Fruit fly (Drosophila melanogaster): Measurements from ENCODE around the gene CG5800.

Gene CG5800

dm6 chrX:17682745-17683505 lies 46.8 kb downstream of the CG5800 start (continued):
- TF ChIP-seq CG13894 (tag; optimal IDR thresholded peaks at IDR 0.05): no peak
- no peak for TF ChIP-seq CG12769 (tag; optimal IDR thresholded peaks at IDR 0.05)
- TF ChIP-seq CG14014 (GFP tag; IDR thresholded peaks at IDR 0.05): peak; percentile 78
- peak; percentile 41 for TF ChIP-seq CG12659 (GFP tag; optimal IDR thresholded peaks at IDR 0.05)
- peak; percentile 77 for TF ChIP-seq CG1024 (GFP tag; IDR thresholded peaks at IDR 0.05)
- no peak for TF ChIP-seq p53 (GFP tag; optimal IDR thresholded peaks at IDR 0.05)
- no peak for TF ChIP-seq CG31388 (GFP tag; optimal IDR thresholded peaks at IDR 0.05)
- TF ChIP-seq Camta (GFP tag; optimal IDR thresholded peaks at IDR 0.05): peak; percentile 26
- peak; percentile 83 for TF ChIP-seq CG17359 (tag; optimal IDR thresholded peaks at IDR 0.05)
- TF ChIP-seq ac (GFP tag; optimal IDR thresholded peaks at IDR 0.05): no peak
- peak; percentile 21 for TF ChIP-seq org-1 (GFP tag; optimal IDR thresholded peaks at IDR 0.05)
- TF ChIP-seq bcd (GFP tag; optimal IDR thresholded peaks at IDR 0.05): peak; percentile 40
- TF ChIP-seq CG43689 (GFP tag; IDR thresholded peaks at IDR 0.05): peak; percentile 63
- peak; percentile 82 for TF ChIP-seq ara (GFP tag; IDR thresholded peaks at IDR 0.05)
- peak; percentile 49 for TF ChIP-seq chn (GFP tag; optimal IDR thresholded peaks at IDR 0.05)
- TF ChIP-seq gcm (GFP tag; optimal IDR thresholded peaks at IDR 0.05): peak; percentile 19
- peak; percentile 49 for TF ChIP-seq tin (GFP tag; optimal IDR thresholded peaks at IDR 0.05)
- peak; percentile 29 for TF ChIP-seq CG8924 (tag; optimal IDR thresholded peaks at IDR 0.05)
- no peak for TF ChIP-seq wek (GFP tag; optimal IDR thresholded peaks at IDR 0.05)
- TF ChIP-seq CG17328 (GFP tag; IDR thresholded peaks at IDR 0.05): peak; percentile 87
- TF ChIP-seq Poxn (GFP tag; IDR thresholded peaks at IDR 0.05): no peak
- TF ChIP-seq klu (GFP tag; IDR thresholded peaks at IDR 0.05): peak; percentile 50; the same call in 1 of the 2 replicates
- no peak for TF ChIP-seq CG1647 (GFP tag; optimal IDR thresholded peaks at IDR 0.05)
- TF ChIP-seq dmrt99B (tag; optimal IDR thresholded peaks at IDR 0.05): peak; percentile 83
- TF ChIP-seq Sry-δ (GFP tag; optimal IDR thresholded peaks at IDR 0.05): no peak
- no peak for TF ChIP-seq cas (GFP tag; IDR thresholded peaks at IDR 0.05)
- TF ChIP-seq CG32767 (GFP tag; IDR thresholded peaks at IDR 0.05): peak; percentile 45; the same call in 1 of the 2 replicates
- TF ChIP-seq sr (GFP tag; IDR thresholded peaks at IDR 0.05): 0 out of 3 replicates have a peak, but pooled peaks have one; percentile 42
- TF ChIP-seq CG15011 (GFP tag; optimal IDR thresholded peaks at IDR 0.05): peak; percentile 47
- TF ChIP-seq her (GFP tag; optimal IDR thresholded peaks at IDR 0.05): no peak
- peak; percentile 84 for TF ChIP-seq lbe (GFP tag; optimal IDR thresholded peaks at IDR 0.05)
- TF ChIP-seq insv (GFP tag; optimal IDR thresholded peaks at IDR 0.05): no peak
- TF ChIP-seq CG3407 (GFP tag; optimal IDR thresholded peaks at IDR 0.05): peak; percentile 29
- TF ChIP-seq Fer2 (tag; optimal IDR thresholded peaks at IDR 0.05): no peak
- TF ChIP-seq CG11723 (GFP tag; optimal IDR thresholded peaks at IDR 0.05): no peak
- peak; percentile 82 for TF ChIP-seq CG14441 (GFP tag; IDR thresholded peaks at IDR 0.05)
- TF ChIP-seq Kr (GFP tag; optimal IDR thresholded peaks at IDR 0.05): no peak
- no peak for TF ChIP-seq usp (GFP tag; optimal IDR thresholded peaks at IDR 0.05)
- TF ChIP-seq ato (GFP tag; IDR thresholded peaks at IDR 0.05; ENCODE audit: partially characterized antibody): no peak
- TF ChIP-seq CG17912 (GFP tag; optimal IDR thresholded peaks at IDR 0.05): no peak
- TF ChIP-seq CG4617 (GFP tag; optimal IDR thresholded peaks at IDR 0.05; ENCODE audit: borderline replicate concordance): peak; percentile 38
- no peak for TF ChIP-seq CG6175 (GFP tag; IDR thresholded peaks at IDR 0.05)
- TF ChIP-seq Mrtf (GFP tag; IDR thresholded peaks at IDR 0.05): peak; percentile 81
- peak; percentile 77 for TF ChIP-seq tgo (GFP tag; IDR thresholded peaks at IDR 0.05)
- TF ChIP-seq CG3995 (GFP tag; optimal IDR thresholded peaks at IDR 0.05): no peak
- no peak for TF ChIP-seq Atf-2 (GFP tag; optimal IDR thresholded peaks at IDR 0.05)
- TF ChIP-seq odd (GFP tag; optimal IDR thresholded peaks at IDR 0.05): peak; percentile 36
- TF ChIP-seq CG1603 (tag; optimal IDR thresholded peaks at IDR 0.05): no peak
- TF ChIP-seq tna (GFP tag; IDR thresholded peaks at IDR 0.05; ENCODE audit: partially characterized antibody): no peak
- peak; percentile 49 for TF ChIP-seq CG5180 (GFP tag; optimal IDR thresholded peaks at IDR 0.05)
